Worm (Caenorhabditis elegans) whole organism, L3 larva: ENCODE measurements around the gene dcr-1.
A peak's percentile ranks its signal among the peaks of the same experiment; 100 is the strongest.

ENCODE experiments used
- R02D3.7 ChIP-seq: fragments of 150-350 bp; optimal IDR thresholded peaks from 2 replicates; lab custom pipeline; 2014; ENCODE audit warnings: missing biosample characterization, missing genetic modification characterization
- ZK546.5 ChIP-seq: sonication (generic microtip); optimal IDR thresholded peaks from 2 replicates; lab custom pipeline; 2017; ENCODE audit warnings: missing biosample characterization, missing genetic modification characterization
- aly-2 ChIP-seq: fragments of 150-350 bp; optimal IDR thresholded peaks from 2 replicates; lab custom pipeline; 2014; ENCODE audit warnings: missing biosample characterization, missing genetic modification characterization
- ama-1 ChIP-seq: fragments of 150-350 bp; optimal IDR thresholded peaks from 2 replicates; lab custom pipeline; 2018
- ceh-16 ChIP-seq: sonication (generic microtip); optimal IDR thresholded peaks from 2 replicates; lab custom pipeline; 2017; ENCODE audit warnings: missing biosample characterization, missing genetic modification characterization
- ceh-28 ChIP-seq: fragments of 150-350 bp; optimal IDR thresholded peaks from 2 replicates; lab custom pipeline; 2014; ENCODE audit warnings: missing biosample characterization, missing genetic modification reagents, missing genetic modification characterization
- ceh-9 ChIP-seq: sonication (generic microtip); optimal IDR thresholded peaks from 2 replicates; lab custom pipeline; 2018; ENCODE audit warnings: missing biosample characterization, missing genetic modification characterization
- daf-12 ChIP-seq: fragments of 150-350 bp; optimal IDR thresholded peaks from 2 replicates; lab custom pipeline; 2014; ENCODE audit warnings: missing biosample characterization, missing genetic modification reagents, missing genetic modification characterization
- egl-5 ChIP-seq: fragments of 150-350 bp; optimal IDR thresholded peaks from 2 replicates; lab custom pipeline; 2017; ENCODE audit warnings: missing biosample characterization, missing genetic modification reagents, missing genetic modification characterization, inconsistent platforms
- elt-1 ChIP-seq: fragments of 150-350 bp; optimal IDR thresholded peaks from 2 replicates; lab custom pipeline; 2014; ENCODE audit warnings: missing biosample characterization, missing genetic modification characterization
- elt-2 ChIP-seq: sonication (generic microtip); optimal IDR thresholded peaks from 2 replicates; lab custom pipeline; 2016; ENCODE audit warnings: missing genetic modification reagents, mild to moderate bottlenecking, missing genetic modification characterization, missing compliant biosample characterization
- elt-3 ChIP-seq, 3 experiments: fragments of 150-350 bp in 1 of 3; sonication (generic microtip) in 2 of 3; optimal IDR thresholded peaks; 2 replicates in 2 of 3; 4 replicates in 1 of 3; lab custom pipeline; 2014 to 2017; ENCODE audit warnings: missing biosample characterization in 3 of 3, missing genetic modification characterization in 3 of 3
- eor-1 ChIP-seq, 2 experiments: fragments of 150-350 bp; optimal IDR thresholded peaks; 2 replicates each; lab custom pipeline; 2014 to 2018; ENCODE audit warnings: missing biosample characterization in 2 of 2, missing genetic modification characterization in 2 of 2
- fkh-10 ChIP-seq: sonication (generic microtip); optimal IDR thresholded peaks from 2 replicates; lab custom pipeline; 2017; ENCODE audit warnings: missing biosample characterization, missing genetic modification reagents, missing genetic modification characterization
- fos-1 ChIP-seq: fragments of 150-350 bp; optimal IDR thresholded peaks from 2 replicates; lab custom pipeline; 2014; ENCODE audit warnings: missing biosample characterization, missing genetic modification characterization
- hmg-11 ChIP-seq: sonication (generic microtip); optimal IDR thresholded peaks from 2 replicates; lab custom pipeline; 2016; ENCODE audit warnings: missing genetic modification characterization, missing compliant biosample characterization
- jun-1 ChIP-seq: fragments of 150-350 bp; optimal IDR thresholded peaks from 2 replicates; lab custom pipeline; 2014; ENCODE audit warnings: missing biosample characterization, missing genetic modification reagents, missing genetic modification characterization
- lin-15B ChIP-seq: fragments of 150-350 bp; optimal IDR thresholded peaks from 2 replicates; lab custom pipeline; 2014; ENCODE audit warnings: missing biosample characterization, missing genetic modification characterization
- lin-39 ChIP-seq: fragments of 150-350 bp; optimal IDR thresholded peaks from 2 replicates; lab custom pipeline; 2018; ENCODE audit warnings: missing biosample characterization, missing genetic modification reagents, missing genetic modification characterization
- lsy-12 ChIP-seq: sonication (generic microtip); optimal IDR thresholded peaks from 2 replicates; lab custom pipeline; 2016; ENCODE audit warnings: mild to moderate bottlenecking, missing genetic modification characterization, missing compliant biosample characterization
- mdl-1 ChIP-seq: fragments of 150-350 bp; optimal IDR thresholded peaks from 2 replicates; lab custom pipeline; 2014; ENCODE audit warnings: missing biosample characterization, missing genetic modification characterization
- mml-1 ChIP-seq: fragments of 150-350 bp; sonication (generic microtip); optimal IDR thresholded peaks from 3 replicates; lab custom pipeline; 2014; ENCODE audit warnings: missing biosample characterization, missing genetic modification characterization
- nfya-1 ChIP-seq: sonication (generic microtip); optimal IDR thresholded peaks from 2 replicates; lab custom pipeline; 2017; ENCODE audit warnings: missing genetic modification characterization, mild to moderate bottlenecking, missing compliant biosample characterization, antibody characterized with exemption, moderate library complexity; ENCODE audit not compliant: insufficient read depth
- nhr-11 ChIP-seq: fragments of 150-350 bp; optimal IDR thresholded peaks from 2 replicates; lab custom pipeline; 2014; ENCODE audit warnings: missing biosample characterization, missing genetic modification characterization
- nhr-12 ChIP-seq: fragments of 150-350 bp; optimal IDR thresholded peaks from 2 replicates; lab custom pipeline; 2014; ENCODE audit warnings: missing biosample characterization, missing genetic modification characterization
- nhr-23 ChIP-seq: fragments of 150-350 bp; optimal IDR thresholded peaks from 2 replicates; lab custom pipeline; 2014; ENCODE audit warnings: missing biosample characterization, missing genetic modification reagents, missing genetic modification characterization
- nhr-237 ChIP-seq: fragments of 150-350 bp; optimal IDR thresholded peaks from 2 replicates; lab custom pipeline; 2014; ENCODE audit warnings: missing biosample characterization, missing genetic modification characterization
- nhr-25 ChIP-seq: sonication (generic microtip); optimal IDR thresholded peaks from 2 replicates; lab custom pipeline; 2017; ENCODE audit warnings: missing biosample characterization, missing genetic modification characterization
- nhr-43 ChIP-seq: sonication (generic microtip); optimal IDR thresholded peaks from 2 replicates; lab custom pipeline; 2016; ENCODE audit warnings: mild to moderate bottlenecking, missing genetic modification characterization, missing compliant biosample characterization; ENCODE audit not compliant: poor library complexity, severe bottlenecking
- nhr-67 ChIP-seq: fragments of 150-350 bp; optimal IDR thresholded peaks from 2 replicates; lab custom pipeline; 2014; ENCODE audit warnings: missing biosample characterization, missing genetic modification characterization
- nhr-76 ChIP-seq: fragments of 150-350 bp; sonication (generic microtip); optimal IDR thresholded peaks from 5 replicates; lab custom pipeline; 2014; ENCODE audit warnings: missing biosample characterization, missing genetic modification characterization
- nhr-77 ChIP-seq: fragments of 150-350 bp; optimal IDR thresholded peaks from 2 replicates; lab custom pipeline; 2014; ENCODE audit warnings: missing biosample characterization, missing genetic modification characterization
- pha-4 ChIP-seq: fragments of 150-350 bp; optimal IDR thresholded peaks from 2 replicates; lab custom pipeline; 2014; ENCODE audit warnings: missing biosample characterization, missing genetic modification reagents, missing genetic modification characterization
- pqm-1 ChIP-seq: fragments of 150-350 bp; optimal IDR thresholded peaks from 2 replicates; lab custom pipeline; 2017; ENCODE audit warnings: missing biosample characterization, missing genetic modification characterization, inconsistent platforms
- sea-2 ChIP-seq: fragments of 150-350 bp; sonication (generic microtip); optimal IDR thresholded peaks from 4 replicates; lab custom pipeline; 2014; ENCODE audit warnings: missing biosample characterization, missing genetic modification reagents, missing genetic modification characterization
- snpc-4 ChIP-seq: fragments of 150-350 bp; optimal IDR thresholded peaks from 2 replicates; lab custom pipeline; 2014; ENCODE audit warnings: missing biosample characterization, missing genetic modification characterization
- unc-39 ChIP-seq: sonication (generic microtip); optimal IDR thresholded peaks from 4 replicates; lab custom pipeline; 2017; ENCODE audit warnings: missing biosample characterization, missing genetic modification characterization
- unc-62 ChIP-seq: fragments of 150-350 bp; sonication (generic microtip); optimal IDR thresholded peaks from 4 replicates; lab custom pipeline; 2014; ENCODE audit warnings: missing biosample characterization, missing genetic modification reagents, missing genetic modification characterization
- zag-1 ChIP-seq: fragments of 150-350 bp; optimal IDR thresholded peaks from 2 replicates; lab custom pipeline; 2014; ENCODE audit warnings: missing biosample characterization, missing genetic modification characterization
- ztf-11 ChIP-seq: fragments of 150-350 bp; optimal IDR thresholded peaks from 2 replicates; lab custom pipeline; 2014; ENCODE audit warnings: missing biosample characterization, missing genetic modification characterization
- ztf-4 ChIP-seq: fragments of 150-350 bp; optimal IDR thresholded peaks from 2 replicates; lab custom pipeline; 2014; ENCODE audit warnings: missing biosample characterization, missing genetic modification characterization

dcr-1 gene

DNA sequence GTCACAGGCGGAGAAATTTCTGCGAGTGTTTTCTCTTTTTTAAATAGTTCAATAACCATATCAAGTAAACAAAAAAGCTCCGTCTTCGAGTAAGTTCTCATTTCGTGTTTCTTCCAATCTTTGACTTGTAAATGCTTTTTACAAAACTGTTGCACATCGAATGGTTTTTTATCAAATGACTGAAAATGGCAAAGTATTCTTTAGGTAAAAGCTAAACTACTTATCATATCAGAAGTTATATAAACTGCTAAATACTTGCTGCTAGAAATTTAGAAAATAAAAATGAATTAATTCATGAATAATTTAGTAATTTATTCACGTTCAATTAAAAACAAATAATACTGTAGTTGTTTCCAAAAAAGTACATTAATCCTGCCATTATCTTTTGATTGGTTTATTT, 49.1 kb downstream of the dcr-1 start, which contains the start of gene F44B9.9:
Gene F44B9.9 (minus strand): TSS at position 101 of the 400 bp plus-strand sequence.
- TF ChIP-seq lsy-12 (tag; lab: Kevin White, UChicago) (no peak), ceh-16 (tag; lab: Kevin White, UChicago) (no peak), nhr-237 (tag; lab: Kevin White, UChicago) (no peak), ztf-4 (tag; lab: Kevin White, UChicago) (no peak), elt-1 (tag; lab: Kevin White, UChicago) (no peak), egl-5 (no peak), nhr-77 (tag; lab: Kevin White, UChicago) (no peak), aly-2 (tag; lab: Kevin White, UChicago) (no peak), R02D3.7 (tag; lab: Kevin White, UChicago) (no peak), jun-1 (tag; lab: Kevin White, UChicago) (no peak)

DNA sequence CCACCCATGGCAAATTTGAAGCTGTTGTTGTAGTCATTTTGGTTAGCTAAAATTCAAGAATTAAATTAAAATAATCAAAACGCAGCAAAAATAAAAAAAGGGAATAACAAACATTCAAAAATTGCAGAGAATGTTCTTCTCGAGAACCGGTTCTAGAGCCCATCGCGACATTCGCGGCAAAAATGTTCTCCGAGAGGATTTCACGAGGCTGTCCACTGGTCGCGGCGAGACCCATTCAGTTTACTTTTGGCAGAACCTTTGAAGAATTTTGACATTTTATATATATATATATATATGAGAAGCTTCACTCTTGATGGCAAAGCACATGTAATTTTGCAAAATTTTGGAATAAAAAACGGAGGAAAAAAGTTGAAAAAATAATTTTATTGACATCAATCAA, 50.6 kb downstream of the dcr-1 start, which contains the start of gene F44B9.8:
Gene F44B9.8 (minus strand): TSS at position 163 of the 400 bp plus-strand sequence.
- TF ChIP-seq fos-1 (no peak), nhr-12 (tag; lab: Kevin White, UChicago) (no peak), nhr-25 (tag; lab: Kevin White, UChicago) (peak; percentile 73), snpc-4 (peak; percentile 55), nhr-43 (tag; lab: Kevin White, UChicago) (peak; percentile 62), jun-1 (tag; lab: Kevin White, UChicago) (no peak), ztf-11 (tag; lab: Kevin White, UChicago) (no peak), lin-39 (tag; lab: Kevin White, UChicago) (peak; percentile 37), elt-2 (tag; lab: Kevin White, UChicago) (peak; percentile 23), pqm-1 (tag; lab: Kevin White, UChicago) (no peak), ceh-28 (tag; lab: Kevin White, UChicago) (no peak), nhr-76 (tag; lab: Kevin White, UChicago) (no peak), lsy-12 (tag; lab: Kevin White, UChicago) (peak; percentile 21), nhr-67 (tag; lab: Kevin White, UChicago) (no peak), nhr-23 (peak; percentile 82), nfya-1 (tag; lab: Kevin White, UChicago) (peak; percentile 79), pha-4 (tag; lab: Kevin White, UChicago) (peak; percentile 92), mml-1 (tag; lab: Kevin White, UChicago) (no peak), unc-39 (tag; lab: Kevin White, UChicago) (no peak), zag-1 (tag; lab: Kevin White, UChicago) (no peak), R02D3.7 (tag; lab: Kevin White, UChicago) (peak; percentile 17), ceh-9 (tag; lab: Kevin White, UChicago) (no peak), fkh-10 (GFP tag; lab: Kevin White, UChicago) (no peak), daf-12 (tag; lab: Kevin White, UChicago) (no peak), mdl-1 (tag; lab: Kevin White, UChicago) (no peak), nhr-77 (tag; lab: Kevin White, UChicago) (no peak), ztf-4 (tag; lab: Kevin White, UChicago) (no peak), lin-15B (tag; lab: Kevin White, UChicago) (peak; percentile 87), ama-1 (lab: Kevin White, UChicago) (peak; percentile 22), hmg-11 (peak; percentile 32), elt-3 (tag; optimal IDR thresholded peaks at IDR 0.05; lab: Kevin White, UChicago) (no peak), unc-62 (GFP tag; lab: Kevin White, UChicago) (no peak), eor-1 (tag; optimal IDR thresholded peaks at IDR 0.05; lab: Kevin White, UChicago) (no peak), nhr-11 (tag; lab: Kevin White, UChicago) (no peak), sea-2 (GFP tag; lab: Kevin White, UChicago) (no peak), ZK546.5 (tag; lab: Kevin White, UChicago) (no peak)
